Fruit fly (Drosophila melanogaster) whole organism, embryonic: ENCODE measurements around the gene Nepl18.

Experiments
- Dip2 ChIP-seq: fragments of 200-800 bp; sonication (Bioruptor generic); IDR thresholded peaks from 2 replicates; pipeline ENCODE4 v1.3.6; 2022; ENCODE audit warnings: missing biosample characterization, missing genetic modification characterization
- hkb ChIP-seq, 2 experiments: fragments of 200-800 bp in 1 of 2; fragments of >200 bp in 1 of 2; sonication (Bioruptor generic) in 1 of 2; IDR thresholded peaks in 1 of 2; optimal IDR thresholded peaks in 1 of 2; 2 replicates each; pipeline versions ENCODE4 v1.3.6 to Lab custom; 2017 to 2022; ENCODE audit warnings: missing biosample characterization in 1 of 2, missing genetic modification characterization in 1 of 2
- p53 ChIP-seq: fragments of 200-800 bp; sonication (Bioruptor generic); optimal IDR thresholded peaks from 2 replicates; lab custom pipeline; 2016; ENCODE audit warnings: missing biosample characterization, missing genetic modification characterization
- ttk ChIP-seq: fragments of 200-800 bp; sonication (Bioruptor generic); IDR thresholded peaks from 2 replicates; pipeline ENCODE4 v2.1.2; 2022; ENCODE audit warnings: missing biosample characterization, missing genetic modification characterization
- usp ChIP-seq: fragments of >200 bp; optimal IDR thresholded peaks from 2 replicates; lab custom pipeline; 2017; ENCODE audit warnings: missing biosample characterization, missing genetic modification characterization

- TF ChIP-seq ttk (GFP tag; lab: Robert Waterston, UW) (no peak), Dip2 (GFP tag; lab: Robert Waterston, UW) (no peak), p53 (GFP tag; lab: Kevin White, UChicago) (no peak), hkb (optimal IDR thresholded peaks at IDR 0.05; lab: Kevin White, UChicago) (no peak), hkb (GFP tag; IDR thresholded peaks at IDR 0.05; lab: Robert Waterston, UW) (peak; percentile 35; the same call in 1 of the 2 replicates), usp (no peak)
Measured at dm6 chr3R:28891513-28892097, 16.2 kb downstream of the Nepl18 start.
